Worm (Caenorhabditis elegans) whole organism, young adult: ENCODE data around the gene T02H6.3.

Experiments used
- F37B4.10 ChIP-seq: fragments of 200-800 bp; sonication (Bioruptor generic); IDR thresholded peaks from 2 replicates; pipeline ENCODE4 v1.3.6; 2022; ENCODE audit warnings: missing genetic modification characterization, missing compliant biosample characterization
- F57A8.1 ChIP-seq: fragments of 200-800 bp; sonication (Bioruptor generic); optimal IDR thresholded peaks from 2 replicates; lab custom pipeline; 2018; ENCODE audit warnings: mild to moderate bottlenecking, missing genetic modification characterization, moderate library complexity, missing compliant biosample characterization
- aptf-2 ChIP-seq: fragments of 200-800 bp; sonication (Bioruptor generic); conservative IDR thresholded peaks from 2 replicates; pipeline ENCODE4 v1.3.6; 2022; ENCODE audit warnings: missing genetic modification reagents, missing genetic modification characterization, missing compliant biosample characterization
- ets-4 ChIP-seq: fragments of 200-800 bp; sonication (Bioruptor generic); optimal IDR thresholded peaks from 2 replicates; lab custom pipeline; 2018; ENCODE audit warnings: mild to moderate bottlenecking, missing genetic modification characterization, missing compliant biosample characterization
- nhr-90 ChIP-seq: sonication (generic microtip); optimal IDR thresholded peaks from 2 replicates; lab custom pipeline; 2016; ENCODE audit warnings: missing genotype, mild to moderate bottlenecking, missing genetic modification characterization, missing compliant biosample characterization
- pha-4 ChIP-seq: fragments of 150-350 bp; sonication (generic microtip); optimal IDR thresholded peaks from 2 replicates; lab custom pipeline; 2014; ENCODE audit warnings: missing biosample characterization, missing genetic modification reagents, missing genetic modification characterization
- rpc-1 ChIP-seq, 2 experiments: fragments of 150-350 bp in 1 of 2; sonication (generic microtip) in 1 of 2; optimal IDR thresholded peaks; 2 replicates each; lab custom pipeline; 2014 to 2018; ENCODE audit warnings: missing biosample characterization in 1 of 2, missing genetic modification characterization in 1 of 2, missing genetic modification reagents in 1 of 2, missing genotype in 1 of 2
- snpc-1.1 ChIP-seq: sonication (generic microtip); optimal IDR thresholded peaks from 2 replicates; lab custom pipeline; 2017; ENCODE audit warnings: missing genetic modification characterization, mild to moderate bottlenecking, missing compliant biosample characterization, antibody characterized with exemption, moderate library complexity, missing genotype, missing genetic modification reagents; ENCODE audit not compliant: insufficient read depth
- tbx-9 ChIP-seq: sonication (generic microtip); optimal IDR thresholded peaks from 2 replicates; lab custom pipeline; 2016; ENCODE audit warnings: borderline replicate concordance, missing genetic modification characterization, inconsistent platforms, missing compliant biosample characterization
- unc-62 ChIP-seq: fragments of 150-350 bp; optimal IDR thresholded peaks from 2 replicates; lab custom pipeline; 2014; ENCODE audit warnings: missing biosample characterization, missing genetic modification reagents, missing genetic modification characterization

DNA sequence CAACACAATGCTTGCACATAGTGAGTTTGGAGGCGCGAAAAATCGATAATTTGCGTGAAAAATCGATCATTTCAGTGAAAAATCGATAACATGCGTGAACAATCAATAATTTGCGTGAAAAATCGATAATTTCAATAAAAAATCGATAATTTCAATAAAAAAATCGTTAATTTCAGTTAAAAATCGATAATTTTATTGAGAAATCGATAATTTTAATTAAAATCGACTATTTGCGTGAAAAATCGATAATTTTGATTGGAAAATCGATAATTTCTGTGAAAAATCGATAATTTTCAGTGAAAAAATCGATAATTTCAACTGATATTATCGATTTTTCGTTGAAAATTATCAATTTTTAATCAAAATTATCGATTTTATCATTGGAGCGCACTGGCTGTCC lies 32.4 kb downstream of the T02H6.3 start:
- TF ChIP-seq aptf-2 (GFP tag; lab: Robert Waterston, UW) (no peak), rpc-1 (optimal IDR thresholded peaks at IDR 0.05; lab: Kevin White, UChicago) (no peak), rpc-1 (tag; optimal IDR thresholded peaks at IDR 0.05; lab: Kevin White, UChicago) (no peak), F57A8.1 (no peak), tbx-9 (tag; lab: Kevin White, UChicago) (no peak), nhr-90 (tag; lab: Kevin White, UChicago) (no peak), unc-62 (GFP tag; lab: Kevin White, UChicago) (no peak), snpc-1.1 (tag; lab: Kevin White, UChicago) (no peak), F37B4.10 (GFP tag; lab: Robert Waterston, UW) (no peak), pha-4 (tag; lab: Kevin White, UChicago) (no peak), ets-4 (no peak)
